Worm (Caenorhabditis elegans): ENCODE measurements around the gene C08H9.18.

ce11 chrII:9880826-9881225, 18.8 kb upstream of the C08H9.18 start, which contains the start of gene C08H9.15:
- no peak for TF ChIP-seq unc-120 (tag; optimal IDR thresholded peaks at IDR 0.05; ENCODE audit: poor library complexity, severe bottlenecking)
- no peak for TF ChIP-seq unc-39 (tag; optimal IDR thresholded peaks at IDR 0.05)
- TF ChIP-seq nhr-12 (tag; optimal IDR thresholded peaks at IDR 0.05), result no peak
- TF ChIP-seq ztf-11 (tag; optimal IDR thresholded peaks at IDR 0.05), result no peak
- no peak for TF ChIP-seq ces-1 (GFP tag; optimal IDR thresholded peaks at IDR 0.05)
- no peak for TF ChIP-seq mls-2 (tag; optimal IDR thresholded peaks at IDR 0.05)
- TF ChIP-seq nhr-237 (tag; optimal IDR thresholded peaks at IDR 0.05), result no peak
- no peak for TF ChIP-seq blmp-1 (tag; optimal IDR thresholded peaks at IDR 0.05)
